Worm (Caenorhabditis elegans) whole organism, L4 larva: ENCODE measurements around the gene npr-43.
A peak's percentile ranks its signal among the peaks of the same experiment; 100 is the strongest.

Experiments
- F37D6.2 ChIP-seq: sonication (generic microtip); optimal IDR thresholded peaks from 2 replicates; lab custom pipeline; 2016; ENCODE audit warnings: mild to moderate bottlenecking, missing genetic modification characterization, missing compliant biosample characterization
- F44E2.7 ChIP-seq: fragments of 200-800 bp; sonication (Bioruptor generic); IDR thresholded peaks from 2 replicates; pipeline ENCODE4 v2.1.2; 2022; ENCODE audit warnings: missing genetic modification characterization, missing compliant biosample characterization
- R02D3.7 ChIP-seq: fragments of 150-350 bp; sonication (generic microtip); optimal IDR thresholded peaks from 3 replicates; lab custom pipeline; 2014; ENCODE audit warnings: missing biosample characterization, missing genetic modification characterization
- T26A8.4 ChIP-seq: fragments of 200-800 bp; sonication (Bioruptor generic); IDR thresholded peaks from 2 replicates; pipeline ENCODE4 v1.3.6; 2022; ENCODE audit warnings: missing genetic modification characterization, missing compliant biosample characterization
- Y105C5A.15 ChIP-seq: fragments of 200-800 bp; sonication (Bioruptor generic); IDR thresholded peaks from 2 replicates; pipeline ENCODE4 v1.3.6; 2022; ENCODE audit warnings: missing genetic modification characterization, missing compliant biosample characterization
- Y75B8A.6 ChIP-seq: fragments of 200-800 bp; sonication (Bioruptor generic); IDR thresholded peaks from 2 replicates; pipeline ENCODE4 v1.3.6; 2022; ENCODE audit warnings: missing genetic modification reagents, missing genetic modification characterization, missing compliant biosample characterization
- ZK337.2 ChIP-seq: fragments of 200-800 bp; sonication (Bioruptor generic); IDR thresholded peaks from 2 replicates; pipeline ENCODE4 v1.3.6; 2022; ENCODE audit warnings: missing genetic modification reagents, missing genetic modification characterization, missing compliant biosample characterization
- ZK546.5 ChIP-seq, 2 experiments: sonication (generic microtip); optimal IDR thresholded peaks; 2 replicates each; lab custom pipeline; 2017; ENCODE audit warnings: missing biosample characterization in 2 of 2, missing genetic modification characterization in 2 of 2
- aha-1 ChIP-seq: fragments of 150-350 bp; peaks from one replicate; lab custom pipeline; 2014; ENCODE audit warnings: missing biosample characterization, missing genetic modification characterization
- ama-1 ChIP-seq: fragments of 150-350 bp; optimal IDR thresholded peaks from 2 replicates; lab custom pipeline; 2014; ENCODE audit warnings: inconsistent platforms, mixed read lengths
- arid-1 ChIP-seq: fragments of 200-800 bp; sonication (Bioruptor generic); conservative IDR thresholded peaks from 2 replicates; pipeline ENCODE4 v1.3.6; 2022; ENCODE audit warnings: missing genetic modification reagents, missing genetic modification characterization, missing compliant biosample characterization
- attf-4 ChIP-seq: sonication (generic microtip); optimal IDR thresholded peaks from 3 replicates; lab custom pipeline; 2017; ENCODE audit warnings: missing biosample characterization, missing genetic modification characterization
- cey-2 ChIP-seq: sonication (generic microtip); optimal IDR thresholded peaks from 3 replicates; lab custom pipeline; 2017; ENCODE audit warnings: missing genetic modification characterization, mild to moderate bottlenecking, missing compliant biosample characterization, antibody characterized with exemption, borderline replicate concordance; ENCODE audit not compliant: insufficient read depth
- daf-16 ChIP-seq, 3 experiments: sonication (generic microtip); optimal IDR thresholded peaks; 2 replicates each; lab custom pipeline; 2016 to 2017; ENCODE audit warnings: missing genetic modification characterization in 3 of 3, missing genetic modification reagents in 3 of 3, mild to moderate bottlenecking in 2 of 3, missing compliant biosample characterization in 2 of 3, missing biosample characterization in 1 of 3, moderate library complexity in 1 of 3
- daf-19 ChIP-seq: fragments of 200-800 bp; sonication (Bioruptor generic); conservative IDR thresholded peaks from 2 replicates; pipeline ENCODE4 v1.3.6; 2022; ENCODE audit warnings: missing genetic modification characterization, missing compliant biosample characterization
- daf-8 ChIP-seq: fragments of 200-800 bp; sonication (Bioruptor generic); IDR thresholded peaks from 2 replicates; pipeline ENCODE4 v1.3.6; 2022; ENCODE audit warnings: missing genetic modification characterization, missing compliant biosample characterization
- dmd-8 ChIP-seq: fragments of 200-800 bp; sonication (Bioruptor generic); IDR thresholded peaks from 2 replicates; pipeline ENCODE4 v1.3.6; 2022; ENCODE audit warnings: missing genetic modification characterization, missing compliant biosample characterization
- duxl-1 ChIP-seq: sonication (generic microtip); optimal IDR thresholded peaks from 2 replicates; lab custom pipeline; 2016; ENCODE audit warnings: mild to moderate bottlenecking, missing genetic modification characterization, moderate library complexity, missing compliant biosample characterization; ENCODE audit not compliant: poor library complexity
- egl-27 ChIP-seq: sonication (generic microtip); optimal IDR thresholded peaks from 3 replicates; lab custom pipeline; 2017; ENCODE audit warnings: missing biosample characterization, missing genetic modification reagents, missing genetic modification characterization
- gei-8 ChIP-seq: fragments of 200-800 bp; sonication (Bioruptor generic); optimal IDR thresholded peaks from 2 replicates; lab custom pipeline; 2018; ENCODE audit warnings: mild to moderate bottlenecking, missing genetic modification characterization, missing compliant biosample characterization
- hif-1 ChIP-seq, 2 experiments: sonication (generic microtip); optimal IDR thresholded peaks; 2 replicates each; lab custom pipeline; 2016 to 2017; ENCODE audit warnings: missing compliant biosample characterization in 2 of 2, missing genetic modification characterization in 2 of 2, missing genetic modification reagents in 2 of 2, missing genotype in 2 of 2, mild to moderate bottlenecking in 1 of 2
- hlh-11 ChIP-seq: fragments of 200-800 bp; sonication (Bioruptor generic); optimal IDR thresholded peaks from 2 replicates; lab custom pipeline; 2018; ENCODE audit warnings: mild to moderate bottlenecking, missing genetic modification characterization, missing compliant biosample characterization
- hlh-30 ChIP-seq: sonication (generic microtip); optimal IDR thresholded peaks from 2 replicates; lab custom pipeline; 2017; ENCODE audit warnings: antibody characterized with exemption, mild to moderate bottlenecking, missing genetic modification characterization, missing compliant biosample characterization; ENCODE audit not compliant: insufficient read depth
- lin-1 ChIP-seq: fragments of 200-800 bp; sonication (Bioruptor generic); IDR thresholded peaks from 2 replicates; pipeline ENCODE4 v1.3.6; 2022; ENCODE audit warnings: missing genetic modification reagents, missing genetic modification characterization, missing compliant biosample characterization
- lin-13 ChIP-seq: fragments of 150-350 bp; optimal IDR thresholded peaks from 2 replicates; lab custom pipeline; 2014; ENCODE audit warnings: missing biosample characterization, missing genetic modification reagents, missing genetic modification characterization
- lin-29 ChIP-seq: fragments of 200-800 bp; sonication (Bioruptor generic); IDR thresholded peaks from 2 replicates; pipeline ENCODE4 v1.3.6; 2022; ENCODE audit warnings: missing genetic modification reagents, missing genetic modification characterization, missing compliant biosample characterization
- lin-38 ChIP-seq: fragments of 200-800 bp; sonication (Bioruptor generic); IDR thresholded peaks from 2 replicates; pipeline ENCODE4 v1.3.6; 2022; ENCODE audit warnings: missing genetic modification reagents, missing genetic modification characterization, missing compliant biosample characterization
- lin-39 ChIP-seq: fragments of 150-350 bp; optimal IDR thresholded peaks from 2 replicates; lab custom pipeline; 2014; ENCODE audit warnings: missing biosample characterization, missing genetic modification reagents, missing genetic modification characterization
- lir-3 ChIP-seq: sonication (generic microtip); optimal IDR thresholded peaks from 2 replicates; lab custom pipeline; 2016; ENCODE audit warnings: mild to moderate bottlenecking, missing genetic modification characterization, missing compliant biosample characterization
- lsy-2 ChIP-seq, 2 experiments: fragments of 150-350 bp in 1 of 2; sonication (generic microtip) in 1 of 2; optimal IDR thresholded peaks; 2 replicates each; lab custom pipeline; 2014 to 2017; ENCODE audit warnings: missing biosample characterization in 2 of 2, missing genetic modification characterization in 2 of 2
- mdl-1 ChIP-seq, 2 experiments: fragments of 150-350 bp in 1 of 2; sonication (generic microtip) in 1 of 2; optimal IDR thresholded peaks; 2 replicates each; lab custom pipeline; 2014 to 2017; ENCODE audit warnings: missing biosample characterization in 2 of 2, missing genetic modification characterization in 2 of 2
- mdt-29 ChIP-seq: fragments of 200-800 bp; sonication (Bioruptor generic); IDR thresholded peaks from 2 replicates; pipeline ENCODE4 v1.3.6; 2022; ENCODE audit warnings: missing genetic modification reagents, missing genetic modification characterization, missing compliant biosample characterization
- mes-2 ChIP-seq: sonication (generic microtip); optimal IDR thresholded peaks from 2 replicates; lab custom pipeline; 2016; ENCODE audit warnings: missing genotype, mild to moderate bottlenecking, missing genetic modification characterization, missing compliant biosample characterization; ENCODE audit not compliant: poor library complexity, severe bottlenecking
- mxl-2 ChIP-seq: fragments of 200-800 bp; sonication (Bioruptor generic); conservative IDR thresholded peaks from 2 replicates; pipeline ENCODE4 v1.3.6; 2022; ENCODE audit warnings: missing genetic modification reagents, missing genetic modification characterization, missing compliant biosample characterization
- mxl-3 ChIP-seq: fragments of 200-800 bp; sonication (Bioruptor generic); optimal IDR thresholded peaks from 2 replicates; lab custom pipeline; 2018; ENCODE audit warnings: mild to moderate bottlenecking, missing genetic modification characterization, missing compliant biosample characterization
- nhr-102 ChIP-seq: sonication (generic microtip); optimal IDR thresholded peaks from 2 replicates; lab custom pipeline; 2016; ENCODE audit warnings: mild to moderate bottlenecking, missing genetic modification characterization, moderate library complexity, missing compliant biosample characterization
- nhr-111 ChIP-seq: fragments of 200-800 bp; sonication (Bioruptor generic); optimal IDR thresholded peaks from 2 replicates; lab custom pipeline; 2018; ENCODE audit warnings: mild to moderate bottlenecking, missing genetic modification characterization, missing compliant biosample characterization
- nhr-28 ChIP-seq: fragments of 150-350 bp; optimal IDR thresholded peaks from 2 replicates; lab custom pipeline; 2014; ENCODE audit warnings: missing biosample characterization, missing genetic modification characterization
- nhr-42 ChIP-seq: fragments of 200-800 bp; sonication (Bioruptor generic); IDR thresholded peaks from 2 replicates; pipeline ENCODE4 v1.3.6; 2022; ENCODE audit warnings: missing genetic modification characterization, missing compliant biosample characterization
- nhr-48 ChIP-seq: sonication (generic microtip); optimal IDR thresholded peaks from 2 replicates; lab custom pipeline; 2016; ENCODE audit warnings: mild to moderate bottlenecking, missing genetic modification characterization, missing compliant biosample characterization
- nhr-76 ChIP-seq: fragments of 150-350 bp; optimal IDR thresholded peaks from 2 replicates; lab custom pipeline; 2014; ENCODE audit warnings: missing biosample characterization, missing genetic modification characterization
- pqm-1 ChIP-seq: sonication (generic microtip); optimal IDR thresholded peaks from 2 replicates; lab custom pipeline; 2017; ENCODE audit warnings: missing biosample characterization, missing genetic modification characterization
- saeg-2 ChIP-seq: fragments of 200-800 bp; sonication (Bioruptor generic); IDR thresholded peaks from 2 replicates; pipeline ENCODE4 v1.3.6; 2022; ENCODE audit warnings: missing genetic modification reagents, missing genetic modification characterization, missing compliant biosample characterization
- skn-1 ChIP-seq: fragments of 150-350 bp; optimal IDR thresholded peaks from 2 replicates; lab custom pipeline; 2014; ENCODE audit warnings: missing biosample characterization, missing genetic modification characterization
- spr-1 ChIP-seq: sonication (generic microtip); optimal IDR thresholded peaks from 2 replicates; lab custom pipeline; 2016; ENCODE audit warnings: mild to moderate bottlenecking, missing genetic modification characterization, missing compliant biosample characterization
- spr-3 ChIP-seq: fragments of 200-800 bp; sonication (Bioruptor generic); optimal IDR thresholded peaks from 2 replicates; lab custom pipeline; 2018; ENCODE audit warnings: mild to moderate bottlenecking, missing genetic modification characterization, missing compliant biosample characterization
- tra-1 ChIP-seq: fragments of 200-800 bp; sonication (Bioruptor generic); IDR thresholded peaks from 2 replicates; pipeline ENCODE4 v1.3.6; 2022; ENCODE audit warnings: missing genetic modification reagents, missing genetic modification characterization, missing compliant biosample characterization
- zag-1 ChIP-seq: fragments of 150-350 bp; optimal IDR thresholded peaks from 2 replicates; lab custom pipeline; 2014; ENCODE audit warnings: missing biosample characterization, missing genetic modification characterization
- zfp-2 ChIP-seq: sonication (generic microtip); optimal IDR thresholded peaks from 2 replicates; lab custom pipeline; 2016; ENCODE audit warnings: mild to moderate bottlenecking, missing genetic modification characterization, missing compliant biosample characterization
- zfp-3 ChIP-seq: fragments of 200-800 bp; sonication (Bioruptor generic); conservative IDR thresholded peaks from 2 replicates; pipeline ENCODE4 v1.3.6; 2022; ENCODE audit warnings: missing genetic modification reagents, missing genetic modification characterization, missing compliant biosample characterization

npr-43 gene

ce11 chrV:14350949-14351348, 27.9 kb downstream of the npr-43 start (continued):
- TF ChIP-seq lin-39 (tag; lab: Kevin White, UChicago) (no peak), lir-3 (tag; lab: Kevin White, UChicago) (no peak), nhr-102 (peak; percentile 11), F37D6.2 (tag; lab: Kevin White, UChicago) (peak; percentile 22), ama-1 (peak; percentile 18), aha-1 (peak; percentile 99), Y105C5A.15 (no peak), attf-4 (tag; lab: Kevin White, UChicago) (no peak), saeg-2 (GFP tag; lab: Robert Waterston, UW) (no peak), zag-1 (no peak), F44E2.7 (GFP tag; lab: Robert Waterston, UW) (0 out of 2 replicates have a peak, but pooled peaks have one; percentile 31), mdl-1 (tag; optimal IDR thresholded peaks at IDR 0.05; lab: Kevin White, UChicago) (peak; percentile 23 to 70), nhr-111 (GFP tag; lab: Kevin White, UChicago) (no peak), spr-3 (no peak), lin-13 (GFP tag; lab: Kevin White, UChicago) (peak; percentile 87), lin-29 (GFP tag; lab: Robert Waterston, UW) (0 out of 2 replicates have a peak, but pooled peaks have one; percentile 24), hlh-30 (tag; lab: Kevin White, UChicago) (peak; percentile 67), ZK546.5 (tag; optimal IDR thresholded peaks at IDR 0.05; lab: Kevin White, UChicago) (no peak), mxl-3 (GFP tag; lab: Kevin White, UChicago) (peak; percentile 96), mxl-2 (no peak), R02D3.7 (no peak), dmd-8 (no peak), mes-2 (peak; percentile 84), cey-2 (tag; lab: Kevin White, UChicago) (no peak), gei-8 (GFP tag; lab: Kevin White, UChicago) (no peak), pqm-1 (tag; lab: Kevin White, UChicago) (peak; percentile 81), arid-1 (GFP tag; lab: Robert Waterston, UW) (0 out of 2 replicates have a peak, but pooled peaks have one; percentile 5), nhr-48 (peak; percentile 46), duxl-1 (tag; lab: Kevin White, UChicago) (peak; percentile 23), nhr-28 (peak; percentile 88), hif-1 (tag; optimal IDR thresholded peaks at IDR 0.05; lab: Kevin White, UChicago) (peak in 1 of 2 experiments; percentile 70), skn-1 (tag; lab: Kevin White, UChicago) (no peak), daf-19 (GFP tag; lab: Robert Waterston, UW) (no peak), lsy-2 (tag; optimal IDR thresholded peaks at IDR 0.05; lab: Kevin White, UChicago) (peak; percentile 67 to 81), Y75B8A.6 (no peak), tra-1 (GFP tag; lab: Robert Waterston, UW) (peak; percentile 80), ZK337.2 (GFP tag; lab: Robert Waterston, UW) (no peak), egl-27 (tag; lab: Kevin White, UChicago) (no peak), mdt-29 (peak; percentile 59; the same call in 1 of the 2 replicates), spr-1 (tag; lab: Kevin White, UChicago) (peak; percentile 42), T26A8.4 (GFP tag; lab: Robert Waterston, UW) (peak; percentile 45; the same call in 1 of the 2 replicates), daf-8 (GFP tag; lab: Robert Waterston, UW) (no peak), lin-1 (GFP tag; lab: Robert Waterston, UW) (peak; percentile 72; the same call in 1 of the 2 replicates), hlh-11 (tag; lab: Kevin White, UChicago) (peak; percentile 90), nhr-76 (tag; lab: Kevin White, UChicago) (no peak), daf-16 (GFP tag; optimal IDR thresholded peaks at IDR 0.05; lab: Kevin White, UChicago) (no peak), daf-16 (tag; optimal IDR thresholded peaks at IDR 0.05; lab: Kevin White, UChicago) (peak; percentile 60), lin-38 (GFP tag; lab: Robert Waterston, UW) (peak; percentile 92), zfp-3 (GFP tag; lab: Robert Waterston, UW) (no peak), zfp-2 (tag; lab: Kevin White, UChicago) (peak; percentile 15), nhr-42 (GFP tag; lab: Robert Waterston, UW) (0 out of 2 replicates have a peak, but pooled peaks have one; percentile 51)
